Fruit fly (Drosophila melanogaster): Measurements from ENCODE around the gene Dpy-30L2.
A peak's percentile ranks its signal among the peaks of the same experiment; 100 is the strongest.

Dpy-30L2 gene

DNA sequence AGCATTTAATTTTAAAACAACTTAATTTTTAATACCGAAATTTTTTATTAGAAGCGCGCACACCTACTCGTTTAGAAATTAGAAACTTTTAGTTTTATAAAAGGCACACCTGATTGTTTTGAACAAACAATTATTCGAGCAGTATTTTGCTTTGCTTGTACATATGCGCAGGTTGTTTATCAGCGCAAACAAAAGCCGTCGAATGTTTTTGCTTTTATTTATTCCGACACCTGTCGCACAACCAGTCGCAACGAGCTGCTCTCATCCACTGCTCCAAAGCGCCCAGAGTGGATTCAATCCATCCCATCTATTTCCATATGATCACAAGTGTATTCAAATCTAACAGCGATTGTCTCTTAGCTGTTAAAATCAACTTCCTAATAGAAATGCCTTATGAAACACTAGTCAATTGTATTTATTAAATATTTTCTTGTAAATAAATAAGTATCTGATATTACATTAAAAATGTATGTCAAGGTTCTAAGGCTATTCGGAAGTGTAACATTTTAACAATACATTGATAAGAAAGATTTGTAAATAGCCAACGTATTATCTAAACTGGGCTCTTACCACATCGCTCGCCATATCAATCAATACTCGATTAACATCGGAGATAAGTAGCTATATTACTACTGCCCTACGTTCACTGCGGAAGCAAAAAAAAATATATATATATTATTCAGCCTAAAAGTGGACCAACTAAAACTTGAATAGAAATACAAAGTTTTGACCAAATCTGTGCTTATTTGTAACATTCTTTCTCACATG, 21.6 kb downstream of the Dpy-30L2 start, which contains the start of gene CG11594 (continued):
- TF ChIP-seq Eip74EF (GFP tag; optimal IDR thresholded peaks at IDR 0.05) (peak in 1 of 2 experiments; percentile 54), CG18476 (GFP tag; optimal IDR thresholded peaks at IDR 0.05) (no peak), Sry-δ (GFP tag; optimal IDR thresholded peaks at IDR 0.05) (no peak), lmd (GFP tag; IDR thresholded peaks at IDR 0.05) (no peak), Ets65A (GFP tag) (no peak), exex (tag; optimal IDR thresholded peaks at IDR 0.05) (peak; percentile 95), BtbVII (GFP tag; optimal IDR thresholded peaks at IDR 0.05) (peak; percentile 68), hb (GFP tag; IDR thresholded peaks at IDR 0.05; ENCODE audit: partially characterized antibody) (no peak), CG13296 (GFP tag; optimal IDR thresholded peaks at IDR 0.05) (peak; percentile 49), h (optimal IDR thresholded peaks at IDR 0.05) (no peak), Jarid2 (GFP tag; optimal IDR thresholded peaks at IDR 0.05) (peak; percentile 21), nmo (GFP tag; optimal IDR thresholded peaks at IDR 0.05) (no peak), nom (GFP tag; optimal IDR thresholded peaks at IDR 0.05) (no peak), CG8281 (tag; optimal IDR thresholded peaks at IDR 0.05) (peak; percentile 19), NK7.1 (GFP tag; optimal IDR thresholded peaks at IDR 0.05) (no peak), CG12071 (GFP tag; optimal IDR thresholded peaks at IDR 0.05) (peak; percentile 54), CG11723 (GFP tag; optimal IDR thresholded peaks at IDR 0.05) (peak; percentile 4), CG13894 (tag; optimal IDR thresholded peaks at IDR 0.05) (no peak), HmgZ (tag; optimal IDR thresholded peaks at IDR 0.05) (peak; percentile 21), CG12659 (GFP tag; optimal IDR thresholded peaks at IDR 0.05) (peak; percentile 32), CG3847 (GFP tag; IDR thresholded peaks at IDR 0.05) (no peak), cad (GFP tag; optimal IDR thresholded peaks at IDR 0.05) (no peak), MTF-1 (GFP tag; optimal IDR thresholded peaks at IDR 0.05; ENCODE audit: borderline replicate concordance) (peak; percentile 24), CG4820 (GFP tag; optimal IDR thresholded peaks at IDR 0.05) (no peak), Sox100B (GFP tag; optimal IDR thresholded peaks at IDR 0.05) (peak; percentile 12), CG18599 (GFP tag; optimal IDR thresholded peaks at IDR 0.05) (peak; percentile 56), chinmo (GFP tag; IDR thresholded peaks at IDR 0.05; ENCODE audit: partially characterized antibody) (0 out of 4 replicates have a peak, but pooled peaks have one; percentile 57), CG43689 (GFP tag; IDR thresholded peaks at IDR 0.05) (peak; percentile 36; the same call in 1 of the 2 replicates), jumu (GFP tag; optimal IDR thresholded peaks at IDR 0.05) (no peak), dimm (GFP tag; IDR thresholded peaks at IDR 0.05) (no peak), CG12299 (tag; optimal IDR thresholded peaks at IDR 0.05) (no peak), Fer3 (tag; optimal IDR thresholded peaks at IDR 0.05) (peak; percentile 27), CG11247 (GFP tag; IDR thresholded peaks at IDR 0.05) (no peak), NFAT (GFP tag; IDR thresholded peaks at IDR 0.05) (peak; percentile 33; the same call in 1 of the 2 replicates), Nf-YA (GFP tag; IDR thresholded peaks at IDR 0.05) (no peak), cwo (GFP tag; optimal IDR thresholded peaks at IDR 0.05) (peak; percentile 3), CG17829 (tag; optimal IDR thresholded peaks at IDR 0.05) (no peak), Dbx (GFP tag; IDR thresholded peaks at IDR 0.05) (peak; percentile 36; the same call in 1 of the 3 replicates), fu2 (GFP tag; optimal IDR thresholded peaks at IDR 0.05) (no peak), Fer2 (tag; optimal IDR thresholded peaks at IDR 0.05) (peak; percentile 9), Bteb2 (GFP tag; optimal IDR thresholded peaks at IDR 0.05) (peak; percentile 8), CG33213 (GFP tag; optimal IDR thresholded peaks at IDR 0.05) (no peak), CG14014 (GFP tag; IDR thresholded peaks at IDR 0.05) (peak; percentile 67; the same call in 1 of the 2 replicates), CG6813 (GFP tag; optimal IDR thresholded peaks at IDR 0.05) (peak; percentile 48), odd (GFP tag; optimal IDR thresholded peaks at IDR 0.05) (no peak), hkb (optimal IDR thresholded peaks at IDR 0.05) (no peak), hkb (GFP tag; IDR thresholded peaks at IDR 0.05) (no peak), CG3281 (GFP tag; optimal IDR thresholded peaks at IDR 0.05) (peak; percentile 60), Blimp-1 (GFP tag; optimal IDR thresholded peaks at IDR 0.05) (no peak)

All from whole organism, embryonic.